Fruit fly (Drosophila melanogaster) whole organism, wandering third instar larva: Measurements from ENCODE around the gene Nct.

ENCODE experiments used
- Abd-B ChIP-seq: fragments of >200 bp; optimal IDR thresholded peaks from 2 replicates; lab custom pipeline; 2017; ENCODE audit warnings: missing biosample characterization, missing genetic modification characterization
- CG32264 ChIP-seq: fragments of 200-800 bp; sonication (Bioruptor generic); optimal IDR thresholded peaks from 2 replicates; lab custom pipeline; 2016; ENCODE audit warnings: missing biosample characterization, missing genetic modification characterization
- CG9705 ChIP-seq: fragments of 200-800 bp; sonication (Bioruptor generic); optimal IDR thresholded peaks from 2 replicates; lab custom pipeline; 2018; ENCODE audit warnings: missing biosample characterization, mild to moderate bottlenecking, missing genetic modification characterization
- CrebA ChIP-seq: fragments of 200-800 bp; sonication (Bioruptor generic); optimal IDR thresholded peaks from 2 replicates; lab custom pipeline; 2016; ENCODE audit warnings: missing biosample characterization, mild to moderate bottlenecking, missing genetic modification characterization, borderline replicate concordance
- Dfd ChIP-seq: fragments of >200 bp; optimal IDR thresholded peaks from 2 replicates; lab custom pipeline; 2017; ENCODE audit warnings: missing biosample characterization, missing genetic modification characterization
- Dif ChIP-seq: fragments of 200-275, 200-300 bp; sonication (Bioruptor generic); optimal IDR thresholded peaks from 2 replicates; lab custom pipeline; 2018; ENCODE audit warnings: missing biosample characterization, missing genetic modification characterization; ENCODE audit not compliant: partially characterized antibody
- GATAd ChIP-seq: sonication (Bioruptor generic); optimal IDR thresholded peaks from 2 replicates; lab custom pipeline; 2016; ENCODE audit warnings: missing biosample characterization, missing genetic modification characterization
- HLH106 ChIP-seq: fragments of 200-800 bp; optimal IDR thresholded peaks from 3 replicates; lab custom pipeline; 2019; ENCODE audit warnings: missing biosample characterization, mild to moderate bottlenecking, missing genetic modification characterization, moderate library complexity
- Hnf4 ChIP-seq: fragments of 200-800 bp; sonication (Bioruptor generic); optimal IDR thresholded peaks from 2 replicates; lab custom pipeline; 2016; ENCODE audit warnings: missing biosample characterization, mild to moderate bottlenecking, missing genetic modification characterization
- Hr78 ChIP-seq: fragments of >200 bp; optimal IDR thresholded peaks from 2 replicates; lab custom pipeline; 2017; ENCODE audit warnings: missing biosample characterization, missing genetic modification characterization
- Hr83 ChIP-seq: fragments of 200-300 bp; sonication (Bioruptor generic); optimal IDR thresholded peaks from 2 replicates; lab custom pipeline; 2016; ENCODE audit warnings: missing biosample characterization, mild to moderate bottlenecking, missing genetic modification characterization, moderate library complexity; ENCODE audit not compliant: poor library complexity, severe bottlenecking
- Mio ChIP-seq: sonication (Bioruptor generic); optimal IDR thresholded peaks from 2 replicates; lab custom pipeline; 2016; ENCODE audit warnings: missing biosample characterization, missing genetic modification characterization
- Myc ChIP-seq: fragments of >200 bp; optimal IDR thresholded peaks from 2 replicates; lab custom pipeline; 2017
- N ChIP-seq: fragments of >200 bp; optimal IDR thresholded peaks from 2 replicates; lab custom pipeline; 2018; ENCODE audit warnings: missing biosample characterization, missing external identifiers, missing genetic modification characterization
- Rel ChIP-seq, 2 experiments: fragments of 200-800 bp; sonication (Bioruptor generic) in 1 of 2; optimal IDR thresholded peaks; 2 replicates in 1 of 2; 3 replicates in 1 of 2; lab custom pipeline; 2016 to 2019; ENCODE audit warnings: mild to moderate bottlenecking in 2 of 2, missing biosample characterization in 2 of 2, missing genetic modification characterization in 2 of 2, moderate library complexity in 1 of 2
- Sp1 ChIP-seq: fragments of 200-800 bp; sonication (Bioruptor generic); optimal IDR thresholded peaks from 3 replicates; lab custom pipeline; 2019; ENCODE audit warnings: missing biosample characterization, mild to moderate bottlenecking, missing genetic modification characterization, moderate library complexity
- Vsx2 ChIP-seq: fragments of 200-300, 225-300 bp; sonication (Bioruptor generic); optimal IDR thresholded peaks from 2 replicates; lab custom pipeline; 2018; ENCODE audit warnings: missing biosample characterization, missing genetic modification characterization; ENCODE audit not compliant: partially characterized antibody
- br ChIP-seq: fragments of 200-800 bp; sonication (Bioruptor generic); optimal IDR thresholded peaks from 2 replicates; lab custom pipeline; 2016; ENCODE audit warnings: missing biosample characterization, missing genetic modification characterization
- brk ChIP-seq: fragments of 200-800 bp; sonication (Bioruptor generic); optimal IDR thresholded peaks from 2 replicates; lab custom pipeline; 2016; ENCODE audit warnings: missing biosample characterization, mild to moderate bottlenecking, missing genetic modification characterization
- dl ChIP-seq, 2 experiments: fragments of 175-275, 200-275 bp in 1 of 2; fragments of 200-275 bp in 1 of 2; sonication (Bioruptor generic); optimal IDR thresholded peaks; lab custom pipeline; 2018; ENCODE audit warnings: mild to moderate bottlenecking in 2 of 2, missing biosample characterization in 2 of 2, missing genetic modification characterization in 2 of 2, moderate library complexity in 2 of 2; ENCODE audit not compliant: partially characterized antibody in 2 of 2, insufficient read depth in 1 of 2
- dsf ChIP-seq: sonication (Bioruptor generic); optimal IDR thresholded peaks from 2 replicates; lab custom pipeline; 2016; ENCODE audit warnings: missing biosample characterization, missing genetic modification characterization, borderline replicate concordance
- ey ChIP-seq: fragments of 200-800 bp; sonication (Bioruptor generic); optimal IDR thresholded peaks from 2 replicates; lab custom pipeline; 2016; ENCODE audit warnings: missing biosample characterization, missing genetic modification characterization
- foxo ChIP-seq, 2 experiments: fragments of 200-800 bp; sonication (Bioruptor generic); optimal IDR thresholded peaks; 2 replicates in 1 of 2; 3 replicates in 1 of 2; lab custom pipeline; 2016 to 2017; ENCODE audit warnings: missing biosample characterization in 2 of 2, missing genetic modification characterization in 2 of 2
- h ChIP-seq: fragments of 200-800 bp; sonication (Bioruptor generic); optimal IDR thresholded peaks from 3 replicates; lab custom pipeline; 2016; ENCODE audit warnings: missing biosample characterization, mild to moderate bottlenecking, missing genetic modification characterization
- jim ChIP-seq: fragments of 175-275, 200-325 bp; sonication (Bioruptor generic); optimal IDR thresholded peaks from 2 replicates; lab custom pipeline; 2016; ENCODE audit warnings: missing biosample characterization, mild to moderate bottlenecking, missing genetic modification characterization
- lola ChIP-seq: fragments of >200 bp; optimal IDR thresholded peaks from 2 replicates; lab custom pipeline; 2017; ENCODE audit warnings: missing biosample characterization, missing genetic modification characterization
- pan ChIP-seq: fragments of >200 bp; optimal IDR thresholded peaks from 2 replicates; lab custom pipeline; 2017
- psq ChIP-seq: fragments of 200-800 bp; sonication (Bioruptor generic); optimal IDR thresholded peaks from 3 replicates; lab custom pipeline; 2017; ENCODE audit warnings: missing biosample characterization, mild to moderate bottlenecking, missing genetic modification characterization, moderate library complexity
- rgr ChIP-seq: fragments of 200-800 bp; sonication (Bioruptor generic); optimal IDR thresholded peaks from 3 replicates; lab custom pipeline; 2016; ENCODE audit warnings: missing biosample characterization, mild to moderate bottlenecking, missing genetic modification characterization
- sv ChIP-seq: fragments of 200-800 bp; sonication (Bioruptor generic); optimal IDR thresholded peaks from 3 replicates; lab custom pipeline; 2016; ENCODE audit warnings: missing biosample characterization, missing genetic modification characterization
- tai ChIP-seq: sonication (Bioruptor generic); optimal IDR thresholded peaks from 2 replicates; lab custom pipeline; 2016; ENCODE audit warnings: missing biosample characterization, missing genetic modification characterization
- usp ChIP-seq: fragments of >200 bp; optimal IDR thresholded peaks from 2 replicates; lab custom pipeline; 2017; ENCODE audit warnings: missing biosample characterization, missing genetic modification characterization
- woc ChIP-seq: sonication (Bioruptor generic); optimal IDR thresholded peaks from 2 replicates; lab custom pipeline; 2016; ENCODE audit warnings: missing biosample characterization, mild to moderate bottlenecking, missing genetic modification characterization

Gene Nct

dm6 chr3R:24886470-24886869 is 35.1 kb downstream of the Nct start:
- TF ChIP-seq foxo (GFP tag; optimal IDR thresholded peaks at IDR 0.05; lab: Kevin White, UChicago) (no peak), Myc (lab: Kevin White, UChicago) (no peak)

DNA sequence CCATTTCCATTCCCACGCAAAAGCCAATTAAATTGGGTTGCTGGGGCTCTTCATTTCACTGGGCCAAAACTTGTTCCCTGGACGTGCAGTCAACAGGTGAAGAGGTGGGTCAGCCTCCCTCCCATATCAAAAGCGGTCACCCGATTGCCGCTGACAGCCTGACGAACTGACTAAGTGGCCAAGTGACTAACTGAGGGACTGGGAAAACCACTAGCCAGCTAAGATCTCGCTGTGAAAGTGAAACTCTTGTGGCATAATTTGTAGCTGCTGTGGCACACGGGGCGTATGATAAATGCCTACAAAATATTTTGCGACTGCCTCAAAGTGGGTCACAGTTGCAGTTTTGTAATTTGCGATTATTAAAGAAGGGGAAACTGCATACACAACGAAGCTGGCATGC is 37.0 kb downstream of the Nct start:
- no peak for TF ChIP-seq N (GFP tag; lab: Kevin White, UChicago)

dm6 chr3R:24889303-24889892 is 38.0 kb downstream of the Nct start:
- no peak for TF ChIP-seq Rel (GFP tag; optimal IDR thresholded peaks at IDR 0.05; lab: Kevin White, UChicago)
- TF ChIP-seq Rel (tag; optimal IDR thresholded peaks at IDR 0.05; lab: Kevin White, UChicago), result peak; percentile 76
- TF ChIP-seq Mio (GFP tag; lab: Kevin White, UChicago), result no peak
- peak; percentile 10 for TF ChIP-seq Vsx2
- no peak for TF ChIP-seq lola
- TF ChIP-seq Sp1, result no peak
- TF ChIP-seq Hnf4 (GFP tag; lab: Kevin White, UChicago), result no peak
- no peak for TF ChIP-seq woc (GFP tag; lab: Kevin White, UChicago)
- TF ChIP-seq pan, result no peak
- peak; percentile 10 for TF ChIP-seq br (GFP tag; lab: Kevin White, UChicago)
- no peak for TF ChIP-seq HLH106
- no peak for TF ChIP-seq rgr (GFP tag; lab: Kevin White, UChicago)
- TF ChIP-seq dl (GFP tag; optimal IDR thresholded peaks at IDR 0.05; lab: Kevin White, UChicago; ENCODE audit: insufficient read depth in 1 of 2, partially characterized antibody in 2 of 2), result no peak
- TF ChIP-seq psq (GFP tag; lab: Kevin White, UChicago), result no peak
- no peak for TF ChIP-seq sv (GFP tag; lab: Kevin White, UChicago)
- peak; percentile 54 for TF ChIP-seq h (GFP tag; lab: Kevin White, UChicago)
- no peak for TF ChIP-seq GATAd (GFP tag; lab: Kevin White, UChicago)
- TF ChIP-seq usp, result no peak

- TF ChIP-seq Rel (GFP tag; optimal IDR thresholded peaks at IDR 0.05; lab: Kevin White, UChicago) (no peak), Rel (tag; optimal IDR thresholded peaks at IDR 0.05; lab: Kevin White, UChicago) (no peak), dsf (no peak), Myc (lab: Kevin White, UChicago) (no peak), dl (GFP tag; optimal IDR thresholded peaks at IDR 0.05; lab: Kevin White, UChicago; ENCODE audit: insufficient read depth in 1 of 2, partially characterized antibody in 2 of 2) (no peak), Sp1 (no peak), pan (no peak), foxo (GFP tag; optimal IDR thresholded peaks at IDR 0.05; lab: Kevin White, UChicago) (no peak), rgr (GFP tag; lab: Kevin White, UChicago) (no peak), Dif (no peak), Abd-B (GFP tag; lab: Kevin White, UChicago) (no peak), ey (GFP tag; lab: Kevin White, UChicago) (no peak), tai (no peak), Dfd (no peak), CG32264 (no peak), Hr78 (GFP tag; lab: Kevin White, UChicago) (no peak), GATAd (GFP tag; lab: Kevin White, UChicago) (no peak), Vsx2 (no peak), CG9705 (GFP tag; lab: Kevin White, UChicago) (no peak), woc (GFP tag; lab: Kevin White, UChicago) (no peak), br (GFP tag; lab: Kevin White, UChicago) (no peak)
Observed at dm6 chr3R:24890217-24890616, 38.8 kb downstream of the Nct start.

DNA sequence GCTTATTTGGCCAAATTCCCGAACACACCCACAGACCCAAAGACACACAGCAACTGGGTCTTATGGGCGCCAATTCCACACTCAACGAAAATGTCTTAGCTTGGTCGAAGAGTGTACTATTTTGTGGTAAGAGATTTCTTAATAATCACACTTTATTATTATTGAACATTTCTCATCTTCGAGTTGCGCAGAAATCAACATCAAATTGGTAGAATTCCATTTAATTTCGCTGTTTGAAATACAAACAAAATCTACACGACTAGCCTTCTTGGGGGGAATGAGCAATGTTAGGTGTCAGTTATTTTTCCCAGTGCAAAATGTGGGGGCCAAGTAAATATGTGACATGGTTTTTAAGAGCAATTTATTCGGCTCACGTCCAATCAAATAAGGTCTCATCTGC is 39.5 kb downstream of the Nct start:
- no peak for TF ChIP-seq foxo (GFP tag; optimal IDR thresholded peaks at IDR 0.05; lab: Kevin White, UChicago)
- no peak for TF ChIP-seq h (GFP tag; lab: Kevin White, UChicago)
- no peak for TF ChIP-seq HLH106
- no peak for TF ChIP-seq brk (GFP tag; lab: Kevin White, UChicago)
- TF ChIP-seq N (GFP tag; lab: Kevin White, UChicago), result no peak
- no peak for TF ChIP-seq Hnf4 (GFP tag; lab: Kevin White, UChicago)
- no peak for TF ChIP-seq Sp1
- TF ChIP-seq CrebA (GFP tag; lab: Kevin White, UChicago), result no peak
- TF ChIP-seq jim (GFP tag; lab: Kevin White, UChicago), result no peak
- no peak for TF ChIP-seq Mio (GFP tag; lab: Kevin White, UChicago)
- TF ChIP-seq tai, result no peak
- TF ChIP-seq Dfd, result no peak
- no peak for TF ChIP-seq Hr83
- no peak for TF ChIP-seq sv (GFP tag; lab: Kevin White, UChicago)
- TF ChIP-seq Abd-B (GFP tag; lab: Kevin White, UChicago), result no peak
- TF ChIP-seq ey (GFP tag; lab: Kevin White, UChicago), result no peak
- no peak for TF ChIP-seq dl (GFP tag; optimal IDR thresholded peaks at IDR 0.05; lab: Kevin White, UChicago; ENCODE audit: insufficient read depth in 1 of 2, partially characterized antibody in 2 of 2)
- TF ChIP-seq, all 38 proteins: peak for 0
